Fruit fly (Drosophila melanogaster) whole organism: Measurements from ENCODE around the gene TwdlO.

Experiments
- EcR ChIP-seq, 2 experiments: fragments of >200 bp; optimal IDR thresholded peaks; 2 replicates each; lab custom pipeline; 2017; ENCODE audit warnings: missing biosample characterization in 2 of 2, missing genetic modification characterization in 2 of 2, missing genetic modification reagents in 2 of 2
- psq ChIP-seq: fragments of >200 bp; optimal IDR thresholded peaks from 2 replicates; lab custom pipeline; 2017

The TwdlO gene

dm6 chr3R:26588158-26588584, 38.4 kb downstream of the TwdlO start:
- peak in 1 of 2 experiments; percentile 14 for TF ChIP-seq EcR (GFP tag; optimal IDR thresholded peaks at IDR 0.05; lab: Kevin White, UChicago)
- no peak for TF ChIP-seq psq (lab: Kevin White, UChicago)
